Worm (Caenorhabditis elegans): ENCODE results near the gene srh-112.
"Not testable (repeated sequence)": the region's sequence is repeated elsewhere in the genome, so short reads cannot be mapped to it uniquely, and the experiment has no call there.

srh-112 gene

ce11 chrV:17226119-17226518 lies at the start of gene srh-112:
Gene srh-112 (minus strand): TSS chrV:17226219.
- TF ChIP-seq tbx-11 (GFP tag; IDR thresholded peaks at IDR 0.05) (no peak), sea-1 (GFP tag; conservative IDR thresholded peaks at IDR 0.05) (no peak), F13C5.2 (tag; optimal IDR thresholded peaks at IDR 0.05) (no peak), scrt-1 (GFP tag; IDR thresholded peaks at IDR 0.05) (no peak), aly-1 (tag; optimal IDR thresholded peaks at IDR 0.05) (no peak), tbx-37 (GFP tag; conservative IDR thresholded peaks at IDR 0.05) (no peak), ets-7 (tag; optimal IDR thresholded peaks at IDR 0.05) (no peak), hmbx-1 (tag; optimal IDR thresholded peaks at IDR 0.05) (no peak), ceh-36 (tag; optimal IDR thresholded peaks at IDR 0.05) (no peak), B0310.2 (tag; optimal IDR thresholded peaks at IDR 0.05) (no peak), hnd-1 (tag; optimal IDR thresholded peaks at IDR 0.05) (no peak), hmg-4 (GFP tag; optimal IDR thresholded peaks at IDR 0.05) (no peak), ceh-13 (GFP tag; optimal IDR thresholded peaks at IDR 0.05) (no peak), pes-1 (GFP tag; IDR thresholded peaks at IDR 0.05) (no peak), flt-1 (GFP tag; IDR thresholded peaks at IDR 0.05) (no peak), ama-1 (optimal IDR thresholded peaks at IDR 0.05) (no peak), tra-4 (tag; optimal IDR thresholded peaks at IDR 0.05) (no peak)

DNA sequence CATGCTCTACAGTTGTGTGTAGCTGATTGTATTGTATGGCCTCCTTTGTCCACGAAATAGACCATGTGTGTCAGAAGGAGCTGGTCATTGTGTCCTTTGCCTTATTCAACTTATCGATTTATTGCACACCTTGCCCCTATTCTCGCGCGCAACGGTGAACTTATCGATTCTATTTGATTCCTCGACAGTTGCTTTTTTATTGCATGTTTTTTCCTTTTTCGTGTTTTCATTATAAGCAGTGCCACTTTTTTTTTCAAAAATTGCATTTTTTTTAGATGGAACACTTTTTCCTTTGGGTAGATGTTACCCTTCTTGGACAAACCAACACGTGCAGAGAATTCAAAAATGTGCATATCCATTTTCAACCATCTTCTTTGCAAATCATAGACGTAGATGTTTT lies 47.2 kb upstream of the srh-112 start, which contains the start of gene K10G4.10:
Gene K10G4.10, plus strand, starts transcription at position 301 of the 400 bp plus-strand sequence.
- no peak for TF ChIP-seq flt-1 (GFP tag; IDR thresholded peaks at IDR 0.05)
- no peak for TF ChIP-seq tbx-37 (GFP tag; conservative IDR thresholded peaks at IDR 0.05)
- TF ChIP-seq ama-1 (optimal IDR thresholded peaks at IDR 0.05): no peak
- TF ChIP-seq tra-4 (tag; optimal IDR thresholded peaks at IDR 0.05): no peak
- no peak for TF ChIP-seq hmbx-1 (tag; optimal IDR thresholded peaks at IDR 0.05)
- TF ChIP-seq pes-1 (GFP tag; IDR thresholded peaks at IDR 0.05): no peak
- no peak for TF ChIP-seq ets-7 (tag; optimal IDR thresholded peaks at IDR 0.05)

DNA sequence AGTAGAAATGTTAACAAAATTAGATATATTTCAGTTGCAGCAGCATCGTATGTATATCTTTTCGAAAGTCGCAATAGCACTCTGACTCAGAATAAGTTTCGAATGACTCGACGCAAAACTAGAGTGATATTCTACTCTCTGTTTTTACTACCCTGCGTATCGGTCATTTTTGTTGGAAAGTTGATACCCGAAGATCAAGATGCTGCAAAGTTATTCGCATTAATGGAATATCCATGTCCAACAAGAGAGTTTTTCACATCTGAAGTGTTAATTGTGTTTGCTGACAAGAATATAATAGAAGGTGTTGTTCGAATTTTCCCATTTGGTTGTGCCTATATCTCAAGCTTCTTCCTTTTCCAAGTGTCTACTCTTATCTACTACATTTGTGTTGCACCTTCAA lies 46.1 kb upstream of the srh-112 start:
- TF ChIP-seq ceh-36 (tag; optimal IDR thresholded peaks at IDR 0.05): no peak
- no peak for TF ChIP-seq tra-4 (tag; optimal IDR thresholded peaks at IDR 0.05)
- TF ChIP-seq ets-7 (tag; optimal IDR thresholded peaks at IDR 0.05): no peak
- no peak for TF ChIP-seq F13C5.2 (tag; optimal IDR thresholded peaks at IDR 0.05)
- TF ChIP-seq hmg-4 (GFP tag; optimal IDR thresholded peaks at IDR 0.05): no peak

DNA sequence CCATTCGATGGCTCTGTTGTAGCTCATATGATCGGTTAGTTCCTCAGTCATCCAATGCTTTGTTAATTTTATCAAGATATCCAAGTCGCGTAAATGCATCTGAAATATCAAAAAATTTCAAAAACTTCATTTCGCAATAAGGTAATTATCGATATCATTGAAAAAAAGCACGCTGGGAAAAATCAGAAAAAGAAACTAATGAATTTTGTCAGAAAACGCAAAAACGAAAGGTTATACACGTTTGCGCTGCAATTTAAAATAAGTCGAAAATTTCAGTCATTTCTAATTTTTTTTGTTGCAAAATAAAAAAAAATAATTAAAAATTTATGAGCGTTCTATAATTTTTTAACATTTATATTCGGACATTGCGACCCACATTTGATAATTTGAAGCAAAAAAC lies 38.8 kb upstream of the srh-112 start, which contains the start of gene K10G4.3:
Gene K10G4.3, minus strand, starts transcription at position 101 of the 400 bp plus-strand sequence.
- TF ChIP-seq ceh-13 (GFP tag; optimal IDR thresholded peaks at IDR 0.05); aly-1 (tag; optimal IDR thresholded peaks at IDR 0.05); hmbx-1 (tag; optimal IDR thresholded peaks at IDR 0.05): not testable (repeated sequence)

- TF ChIP-seq hnd-1 (tag; optimal IDR thresholded peaks at IDR 0.05) (no peak), scrt-1 (GFP tag; IDR thresholded peaks at IDR 0.05) (no peak), ceh-13 (GFP tag; optimal IDR thresholded peaks at IDR 0.05) (no peak), hmg-4 (GFP tag; optimal IDR thresholded peaks at IDR 0.05) (no peak), flt-1 (GFP tag; IDR thresholded peaks at IDR 0.05) (no peak), hmbx-1 (tag; optimal IDR thresholded peaks at IDR 0.05) (no peak), sea-1 (GFP tag; conservative IDR thresholded peaks at IDR 0.05) (no peak), F13C5.2 (tag; optimal IDR thresholded peaks at IDR 0.05) (no peak), B0310.2 (tag; optimal IDR thresholded peaks at IDR 0.05) (no peak), ama-1 (optimal IDR thresholded peaks at IDR 0.05) (no peak), tbx-11 (GFP tag; IDR thresholded peaks at IDR 0.05) (no peak), tbx-37 (GFP tag; conservative IDR thresholded peaks at IDR 0.05) (no peak), pes-1 (GFP tag; IDR thresholded peaks at IDR 0.05) (no peak), aly-1 (tag; optimal IDR thresholded peaks at IDR 0.05) (no peak), ceh-36 (tag; optimal IDR thresholded peaks at IDR 0.05) (no peak), ets-7 (tag; optimal IDR thresholded peaks at IDR 0.05) (no peak)
Observed at ce11 chrV:17261385-17261784, 35.4 kb upstream of the srh-112 start.

- TF ChIP-seq aly-1 (tag; optimal IDR thresholded peaks at IDR 0.05): no peak
- TF ChIP-seq tra-4 (tag; optimal IDR thresholded peaks at IDR 0.05): no peak
- TF ChIP-seq hmbx-1 (tag; optimal IDR thresholded peaks at IDR 0.05): no peak
- TF ChIP-seq ama-1 (optimal IDR thresholded peaks at IDR 0.05): no peak
- no peak for TF ChIP-seq tbx-11 (GFP tag; IDR thresholded peaks at IDR 0.05)
- TF ChIP-seq ets-7 (tag; optimal IDR thresholded peaks at IDR 0.05): no peak
- TF ChIP-seq ceh-36 (tag; optimal IDR thresholded peaks at IDR 0.05): no peak
- no peak for TF ChIP-seq B0310.2 (tag; optimal IDR thresholded peaks at IDR 0.05)
- TF ChIP-seq flt-1 (GFP tag; IDR thresholded peaks at IDR 0.05): no peak
- no peak for TF ChIP-seq tbx-37 (GFP tag; conservative IDR thresholded peaks at IDR 0.05)
- no peak for TF ChIP-seq hnd-1 (tag; optimal IDR thresholded peaks at IDR 0.05)
- no peak for TF ChIP-seq hmg-4 (GFP tag; optimal IDR thresholded peaks at IDR 0.05)
Observed at ce11 chrV:17258868-17259267, 32.8 kb upstream of the srh-112 start, which contains the start of gene fbxa-85. Gene fbxa-85 (plus strand): TSS chrV:17259168.

DNA sequence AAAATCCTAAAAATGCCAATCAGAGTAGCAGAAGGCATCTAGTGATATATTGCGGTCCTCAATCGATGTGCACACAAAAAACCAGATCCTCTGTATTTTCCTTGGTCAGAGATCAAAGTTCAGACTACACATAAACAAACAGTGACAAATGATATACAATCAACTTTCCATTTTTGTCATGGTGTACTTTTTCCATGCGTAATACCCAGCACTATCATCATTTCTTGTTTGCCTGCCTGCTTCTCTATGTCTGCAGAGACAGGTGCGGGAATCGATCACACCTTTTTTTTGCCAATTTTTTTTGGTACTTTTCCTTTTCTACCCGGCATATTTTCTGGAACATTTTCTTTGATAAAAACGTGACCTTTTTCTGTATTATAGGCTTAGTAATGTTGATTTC lies 32.2 kb upstream of the srh-112 start:
- TF ChIP-seq ama-1 (optimal IDR thresholded peaks at IDR 0.05): no peak
- TF ChIP-seq ceh-36 (tag; optimal IDR thresholded peaks at IDR 0.05): no peak
- no peak for TF ChIP-seq tbx-37 (GFP tag; conservative IDR thresholded peaks at IDR 0.05)
- no peak for TF ChIP-seq pes-1 (GFP tag; IDR thresholded peaks at IDR 0.05)
- no peak for TF ChIP-seq hnd-1 (tag; optimal IDR thresholded peaks at IDR 0.05)

- TF ChIP-seq hmbx-1 (tag; optimal IDR thresholded peaks at IDR 0.05) (no peak), scrt-1 (GFP tag; IDR thresholded peaks at IDR 0.05) (no peak), ama-1 (optimal IDR thresholded peaks at IDR 0.05) (no peak), F13C5.2 (tag; optimal IDR thresholded peaks at IDR 0.05) (no peak), ets-7 (tag; optimal IDR thresholded peaks at IDR 0.05) (no peak), hmg-4 (GFP tag; optimal IDR thresholded peaks at IDR 0.05) (no peak), ceh-36 (tag; optimal IDR thresholded peaks at IDR 0.05) (no peak), pes-1 (GFP tag; IDR thresholded peaks at IDR 0.05) (no peak)
Observed at ce11 chrV:17257637-17258036, 31.6 kb upstream of the srh-112 start.
